Worm (Caenorhabditis elegans) whole organism, early embryonic: Measurements from ENCODE around the gene F14H3.4.

ENCODE experiments used
- F13C5.2 ChIP-seq: sonication (generic microtip); optimal IDR thresholded peaks from 2 replicates; lab custom pipeline; 2017; ENCODE audit warnings: mild to moderate bottlenecking, missing genetic modification characterization, inconsistent platforms, missing compliant biosample characterization
- aly-1 ChIP-seq: sonication (generic microtip); optimal IDR thresholded peaks from 2 replicates; lab custom pipeline; 2016; ENCODE audit warnings: missing genetic modification characterization, missing compliant biosample characterization
- ama-1 ChIP-seq: fragments of 150-350 bp; optimal IDR thresholded peaks from 2 replicates; lab custom pipeline; 2014
- ceh-13 ChIP-seq: fragments of 200-800 bp; sonication (Bioruptor generic); optimal IDR thresholded peaks from 2 replicates; lab custom pipeline; 2018; ENCODE audit warnings: mild to moderate bottlenecking, missing genetic modification characterization, missing compliant biosample characterization
- ceh-36 ChIP-seq: sonication (generic microtip); optimal IDR thresholded peaks from 2 replicates; lab custom pipeline; 2016; ENCODE audit warnings: missing genetic modification characterization, inconsistent platforms, missing compliant biosample characterization
- ets-7 ChIP-seq: sonication (generic microtip); optimal IDR thresholded peaks from 2 replicates; lab custom pipeline; 2016; ENCODE audit warnings: missing genotype, missing genetic modification characterization, missing compliant biosample characterization
- flt-1 ChIP-seq: fragments of 200-800 bp; sonication (Bioruptor generic); IDR thresholded peaks from 2 replicates; pipeline ENCODE4 v1.3.6; 2022; ENCODE audit warnings: missing genetic modification characterization, missing compliant biosample characterization
- pes-1 ChIP-seq: fragments of 200-800 bp; sonication (Bioruptor generic); IDR thresholded peaks from 2 replicates; pipeline ENCODE4 v1.3.6; 2022; ENCODE audit warnings: missing genetic modification reagents, missing genetic modification characterization, missing compliant biosample characterization
- scrt-1 ChIP-seq: fragments of 200-800 bp; sonication (Bioruptor generic); IDR thresholded peaks from 2 replicates; pipeline ENCODE4 v1.3.6; 2022; ENCODE audit warnings: missing genetic modification characterization, missing compliant biosample characterization
- sea-1 ChIP-seq: fragments of 200-800 bp; sonication (Bioruptor generic); conservative IDR thresholded peaks from 2 replicates; pipeline ENCODE4 v1.3.6; 2022; ENCODE audit warnings: missing genetic modification characterization, missing compliant biosample characterization
- tbx-37 ChIP-seq: fragments of 200-800 bp; sonication (Bioruptor generic); conservative IDR thresholded peaks from 2 replicates; pipeline ENCODE4 v1.3.6; 2022; ENCODE audit warnings: missing genetic modification reagents, missing genetic modification characterization, missing compliant biosample characterization
- tra-4 ChIP-seq: sonication (generic microtip); optimal IDR thresholded peaks from 2 replicates; lab custom pipeline; 2017; ENCODE audit warnings: missing genetic modification characterization, missing compliant biosample characterization

- TF ChIP-seq F13C5.2 (tag; lab: Kevin White, UChicago) (no peak), sea-1 (GFP tag; lab: Robert Waterston, UW) (no peak), tra-4 (tag; lab: Kevin White, UChicago) (no peak), ama-1 (no peak), ceh-13 (GFP tag; lab: Kevin White, UChicago) (no peak), flt-1 (GFP tag; lab: Robert Waterston, UW) (no peak), ceh-36 (tag; lab: Kevin White, UChicago) (no peak), ets-7 (no peak), aly-1 (tag; lab: Kevin White, UChicago) (no peak), tbx-37 (GFP tag; lab: Robert Waterston, UW) (no peak), scrt-1 (GFP tag; lab: Robert Waterston, UW) (no peak), pes-1 (GFP tag; lab: Robert Waterston, UW) (no peak)
Observed at ce11 chrV:16024917-16025316, 30.0 kb downstream of the F14H3.4 start.
